Worm (Caenorhabditis elegans) whole organism, midembryonic: ENCODE results near the gene ZK250.2.
"Not testable (repeated sequence)": the region's sequence is repeated elsewhere in the genome, so short reads cannot be mapped to it uniquely, and the experiment has no call there.

Source experiments
- T22C8.4 ChIP-seq: fragments of 200-800 bp; sonication (Bioruptor generic); IDR thresholded peaks from 2 replicates; pipeline ENCODE4 v1.3.6; 2022; ENCODE audit warnings: missing genetic modification characterization, missing compliant biosample characterization
- cog-1 ChIP-seq: sonication (generic microtip); optimal IDR thresholded peaks from 2 replicates; lab custom pipeline; 2016; ENCODE audit warnings: missing genetic modification characterization, missing compliant biosample characterization
- flt-1 ChIP-seq: fragments of 200-800 bp; sonication (Bioruptor generic); IDR thresholded peaks from 2 replicates; pipeline ENCODE4 v1.3.6; 2022; ENCODE audit warnings: missing genetic modification characterization, missing compliant biosample characterization
- klf-2 ChIP-seq: fragments of 200-800 bp; sonication (Bioruptor generic); conservative IDR thresholded peaks from 2 replicates; pipeline ENCODE4 v1.3.6; 2022; ENCODE audit warnings: missing genetic modification reagents, missing genetic modification characterization, missing compliant biosample characterization
- med-1 ChIP-seq: sonication (generic microtip); optimal IDR thresholded peaks from 2 replicates; lab custom pipeline; 2017; ENCODE audit warnings: missing genetic modification characterization, mild to moderate bottlenecking, missing compliant biosample characterization, antibody characterized with exemption, missing genetic modification reagents; ENCODE audit not compliant: insufficient read depth
- ref-1 ChIP-seq: fragments of 200-800 bp; sonication (Bioruptor generic); conservative IDR thresholded peaks from 2 replicates; pipeline ENCODE4 v1.3.6; 2022; ENCODE audit warnings: missing genetic modification reagents, missing genetic modification characterization, missing compliant biosample characterization
- tab-1 ChIP-seq: fragments of 200-800 bp; sonication (Bioruptor generic); IDR thresholded peaks from 2 replicates; pipeline ENCODE4 v1.3.6; 2022; ENCODE audit warnings: missing genetic modification characterization, missing compliant biosample characterization
- ztf-23 ChIP-seq: fragments of 200-800 bp; sonication (Bioruptor generic); IDR thresholded peaks from 2 replicates; pipeline ENCODE4 v1.3.6; 2022; ENCODE audit warnings: missing genetic modification reagents, missing genetic modification characterization, missing compliant biosample characterization
- ztf-29 ChIP-seq: fragments of 200-800 bp; sonication (Bioruptor generic); IDR thresholded peaks from 2 replicates; pipeline ENCODE4 v1.3.6; 2022; ENCODE audit warnings: missing genetic modification reagents, missing genetic modification characterization, missing compliant biosample characterization

The ZK250.2 gene

ce11 chrII:1948393-1948792 is at the start of gene ZK250.2:
Gene ZK250.2, plus strand, starts transcription at chrII:1948693.
- TF ChIP-seq ref-1 (GFP tag; lab: Robert Waterston, UW); tab-1 (GFP tag; lab: Robert Waterston, UW); cog-1 (tag; lab: Kevin White, UChicago): not testable (repeated sequence)

DNA sequence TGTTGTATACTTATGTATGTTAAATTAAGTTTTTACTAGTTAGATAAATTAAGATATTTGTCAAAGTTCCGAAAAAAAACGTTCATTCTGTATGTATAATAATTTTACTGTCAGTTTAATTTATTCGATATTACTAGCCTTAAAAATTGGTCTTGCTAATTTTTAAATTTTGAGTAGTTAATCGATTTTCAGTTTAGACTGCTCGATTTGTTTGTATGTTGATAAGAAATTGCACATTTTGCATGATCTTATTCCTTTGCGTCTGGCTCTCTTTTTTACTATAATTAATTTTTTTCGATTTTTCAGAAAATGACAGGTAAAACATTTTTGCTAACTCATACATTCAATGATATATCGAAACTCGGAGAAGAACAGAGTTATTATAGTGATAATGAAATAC is 48.6 kb upstream of the ZK250.2 start, which contains the start of gene math-24:
Gene math-24, plus strand, starts transcription at position 301 of the 400 bp plus-strand sequence.
- TF ChIP-seq flt-1 (GFP tag; lab: Robert Waterston, UW), result no peak
- no peak for TF ChIP-seq ztf-23 (GFP tag; lab: Robert Waterston, UW)
- no peak for TF ChIP-seq T22C8.4
- no peak for TF ChIP-seq klf-2 (GFP tag; lab: Robert Waterston, UW)
- no peak for TF ChIP-seq ztf-29
- TF ChIP-seq cog-1 (tag; lab: Kevin White, UChicago), result no peak
- TF ChIP-seq med-1 (GFP tag; lab: Kevin White, UChicago), result no peak
- TF ChIP-seq tab-1 (GFP tag; lab: Robert Waterston, UW), result no peak
- no peak for TF ChIP-seq ref-1 (GFP tag; lab: Robert Waterston, UW)

- no peak for TF ChIP-seq klf-2 (GFP tag; lab: Robert Waterston, UW)
- TF ChIP-seq ztf-29, result no peak
- no peak for TF ChIP-seq T22C8.4
- no peak for TF ChIP-seq cog-1 (tag; lab: Kevin White, UChicago)
- TF ChIP-seq ztf-23 (GFP tag; lab: Robert Waterston, UW), result no peak
- TF ChIP-seq ref-1 (GFP tag; lab: Robert Waterston, UW), result no peak
- TF ChIP-seq med-1 (GFP tag; lab: Kevin White, UChicago), result no peak
- no peak for TF ChIP-seq tab-1 (GFP tag; lab: Robert Waterston, UW)
- no peak for TF ChIP-seq flt-1 (GFP tag; lab: Robert Waterston, UW)
Observed at ce11 chrII:1901981-1902380, 46.5 kb upstream of the ZK250.2 start, which contains the start of gene math-23. Gene math-23, plus strand, starts transcription at chrII:1902281.

- TF ChIP-seq ref-1 (GFP tag; lab: Robert Waterston, UW) (no peak), klf-2 (GFP tag; lab: Robert Waterston, UW) (no peak), T22C8.4 (no peak), flt-1 (GFP tag; lab: Robert Waterston, UW) (no peak), ztf-29 (no peak)
Observed at ce11 chrII:1905104-1905503, 43.4 kb upstream of the ZK250.2 start, which contains the start of gene math-22. Gene math-22, plus strand, starts transcription at chrII:1905404.

ce11 chrII:1912741-1913140 is 35.8 kb upstream of the ZK250.2 start, which contains the start of gene math-31:
Gene math-31, minus strand, starts transcription at chrII:1912841.
- TF ChIP-seq ztf-29, result no peak
- TF ChIP-seq T22C8.4, result no peak
- no peak for TF ChIP-seq tab-1 (GFP tag; lab: Robert Waterston, UW)
- no peak for TF ChIP-seq klf-2 (GFP tag; lab: Robert Waterston, UW)
- TF ChIP-seq cog-1 (tag; lab: Kevin White, UChicago), result no peak
- no peak for TF ChIP-seq ztf-23 (GFP tag; lab: Robert Waterston, UW)
- no peak for TF ChIP-seq flt-1 (GFP tag; lab: Robert Waterston, UW)

DNA sequence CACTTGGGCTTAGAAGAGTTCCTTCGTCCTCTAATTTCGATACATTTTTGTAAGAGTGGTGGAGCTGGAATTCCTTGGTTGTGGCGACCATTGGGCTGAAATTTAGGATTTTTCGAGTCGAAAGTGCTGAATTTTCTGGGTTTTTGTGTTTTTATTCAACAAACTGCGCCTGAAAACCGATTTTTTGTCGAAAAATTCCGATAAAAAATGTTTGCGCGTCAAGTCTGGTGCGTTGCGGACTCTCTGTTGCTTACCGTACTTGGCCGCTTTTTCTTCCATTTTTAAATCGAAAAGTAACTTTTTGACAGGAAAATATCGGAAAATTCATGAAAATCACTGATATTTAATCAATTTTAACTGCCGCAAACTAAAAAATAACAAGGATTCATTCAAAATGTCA is 30.6 kb upstream of the ZK250.2 start, which contains the start of gene bath-4:
Gene bath-4, minus strand, starts transcription at position 101 of the 400 bp plus-strand sequence.
- TF ChIP-seq med-1 (GFP tag; lab: Kevin White, UChicago) (no peak), ztf-23 (GFP tag; lab: Robert Waterston, UW) (no peak), T22C8.4 (no peak), klf-2 (GFP tag; lab: Robert Waterston, UW) (no peak), tab-1 (GFP tag; lab: Robert Waterston, UW) (no peak), ref-1 (GFP tag; lab: Robert Waterston, UW) (no peak)

DNA sequence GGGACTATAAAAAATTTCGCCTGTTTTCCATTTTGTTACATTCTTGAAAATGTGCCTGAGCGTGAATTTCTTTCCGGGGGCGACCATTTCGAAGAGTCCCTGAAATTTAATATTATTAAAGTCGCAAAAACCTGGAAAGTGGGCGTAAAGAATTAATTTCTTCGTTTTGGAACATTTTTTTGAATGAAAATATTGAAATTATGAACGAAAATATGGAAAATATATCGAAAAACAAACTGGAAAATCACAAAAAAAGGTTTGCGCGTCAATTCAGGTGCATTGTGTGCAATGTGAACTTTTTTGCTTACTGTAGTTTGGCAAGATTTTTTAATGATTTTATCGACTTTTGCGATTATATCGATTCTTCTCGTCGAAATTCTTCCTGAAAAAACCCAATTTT is 27.5 kb upstream of the ZK250.2 start, which contains the start of gene bath-7:
Gene bath-7, minus strand, starts transcription at position 101 of the 400 bp plus-strand sequence.
- TF ChIP-seq tab-1 (GFP tag; lab: Robert Waterston, UW) (no peak), ref-1 (GFP tag; lab: Robert Waterston, UW) (no peak), ztf-29 (no peak), med-1 (GFP tag; lab: Kevin White, UChicago) (no peak), ztf-23 (GFP tag; lab: Robert Waterston, UW) (no peak), klf-2 (GFP tag; lab: Robert Waterston, UW) (no peak), cog-1 (tag; lab: Kevin White, UChicago) (no peak), T22C8.4 (no peak), flt-1 (GFP tag; lab: Robert Waterston, UW) (no peak)

ce11 chrII:1922665-1923187 is 25.8 kb upstream of the ZK250.2 start, which contains the start of the genes bath-2 and F52C6.4:
Gene bath-2, minus strand, starts transcription at chrII:1922765.
Gene F52C6.4, plus strand, starts transcription at chrII:1923137.
- TF ChIP-seq ztf-23 (GFP tag; lab: Robert Waterston, UW) (no peak), flt-1 (GFP tag; lab: Robert Waterston, UW) (no peak), cog-1 (tag; lab: Kevin White, UChicago) (no peak), tab-1 (GFP tag; lab: Robert Waterston, UW) (no peak), ztf-29 (no peak), ref-1 (GFP tag; lab: Robert Waterston, UW) (no peak), med-1 (GFP tag; lab: Kevin White, UChicago) (no peak), T22C8.4 (no peak), klf-2 (GFP tag; lab: Robert Waterston, UW) (no peak)

- TF ChIP-seq klf-2 (GFP tag; lab: Robert Waterston, UW), result no peak
- TF ChIP-seq flt-1 (GFP tag; lab: Robert Waterston, UW), result no peak
- TF ChIP-seq T22C8.4, result no peak
Observed at ce11 chrII:1924459-1924858, 24.0 kb upstream of the ZK250.2 start, which contains the start of gene F52C6.3. Gene F52C6.3, plus strand, starts transcription at chrII:1924759.

- TF ChIP-seq cog-1 (tag; lab: Kevin White, UChicago) (no peak), ztf-29 (no peak), tab-1 (GFP tag; lab: Robert Waterston, UW) (no peak), flt-1 (GFP tag; lab: Robert Waterston, UW) (no peak), ref-1 (GFP tag; lab: Robert Waterston, UW) (no peak), med-1 (GFP tag; lab: Kevin White, UChicago) (no peak), klf-2 (GFP tag; lab: Robert Waterston, UW) (no peak), T22C8.4 (no peak), ztf-23 (GFP tag; lab: Robert Waterston, UW) (no peak)
Observed at ce11 chrII:1926162-1926561, 22.3 kb upstream of the ZK250.2 start, which contains the start of gene F52C6.2. Gene F52C6.2, plus strand, starts transcription at chrII:1926462.
